Worm (Caenorhabditis elegans) whole organism, L3 larva: ENCODE results near the gene glb-2.
A peak's percentile ranks its signal among the peaks of the same experiment; 100 is the strongest.

Source experiments
- elt-2 ChIP-seq: sonication (generic microtip); optimal IDR thresholded peaks from 2 replicates; lab custom pipeline; 2016; ENCODE audit warnings: missing genetic modification reagents, mild to moderate bottlenecking, missing genetic modification characterization, missing compliant biosample characterization
- eor-1 ChIP-seq, 2 experiments: fragments of 150-350 bp; optimal IDR thresholded peaks; 2 replicates each; lab custom pipeline; 2014 to 2018; ENCODE audit warnings: missing biosample characterization in 2 of 2, missing genetic modification characterization in 2 of 2
- fos-1 ChIP-seq: fragments of 150-350 bp; optimal IDR thresholded peaks from 2 replicates; lab custom pipeline; 2014; ENCODE audit warnings: missing biosample characterization, missing genetic modification characterization
- pqm-1 ChIP-seq: fragments of 150-350 bp; optimal IDR thresholded peaks from 2 replicates; lab custom pipeline; 2017; ENCODE audit warnings: missing biosample characterization, missing genetic modification characterization, inconsistent platforms

Gene glb-2

ce11 chrIV:7212769-7213168 lies 50.3 kb downstream of the glb-2 start:
- TF ChIP-seq pqm-1 (tag; lab: Kevin White, UChicago) = peak; percentile 27
- peak; percentile 62 for TF ChIP-seq elt-2 (tag; lab: Kevin White, UChicago)
- TF ChIP-seq eor-1 (tag; optimal IDR thresholded peaks at IDR 0.05; lab: Kevin White, UChicago) = no peak
- no peak for TF ChIP-seq fos-1 (tag; lab: Kevin White, UChicago)
